Fruit fly (Drosophila melanogaster): ENCODE data around the gene Patsas.

dm6 chr2L:12134125-12134378 is 31.0 kb upstream of the Patsas start:
- TF ChIP-seq GATAd (GFP tag; optimal IDR thresholded peaks at IDR 0.05): no peak
- no peak for TF ChIP-seq psq (GFP tag; optimal IDR thresholded peaks at IDR 0.05)
- no peak for TF ChIP-seq jim (GFP tag; optimal IDR thresholded peaks at IDR 0.05)
- TF ChIP-seq Hnf4 (GFP tag; optimal IDR thresholded peaks at IDR 0.05): no peak
- TF ChIP-seq lola (GFP tag; optimal IDR thresholded peaks at IDR 0.05): no peak
- TF ChIP-seq OdsH (GFP tag; optimal IDR thresholded peaks at IDR 0.05): no peak
- no peak for TF ChIP-seq sv (GFP tag; optimal IDR thresholded peaks at IDR 0.05)

All from whole organism, wandering third instar larva.